Worm (Caenorhabditis elegans) whole organism, young adult: ENCODE results near the gene rfk-1.

ENCODE experiments used
- B0336.3 ChIP-seq: fragments of 200-800 bp; sonication (Bioruptor generic); IDR thresholded peaks from 2 replicates; pipeline ENCODE4 v1.3.6; 2022; ENCODE audit warnings: missing genetic modification characterization, missing compliant biosample characterization
- C06A6.2 ChIP-seq: fragments of 200-800 bp; sonication (Bioruptor generic); conservative IDR thresholded peaks from 2 replicates; pipeline ENCODE4 v1.3.6; 2022; ENCODE audit warnings: missing genetic modification characterization, missing compliant biosample characterization
- F55B11.4 ChIP-seq: sonication (generic microtip); optimal IDR thresholded peaks from 2 replicates; lab custom pipeline; 2016; ENCODE audit warnings: missing compliant biosample characterization, missing genetic modification characterization, borderline replicate concordance; ENCODE audit not compliant: insufficient read depth
- K11D2.4 ChIP-seq: fragments of 200-800 bp; sonication (Bioruptor generic); IDR thresholded peaks from 2 replicates; pipeline ENCODE4 v1.3.6; 2022; ENCODE audit warnings: missing genetic modification reagents, missing genetic modification characterization, missing compliant biosample characterization
- T07F8.4 ChIP-seq: sonication (generic microtip); optimal IDR thresholded peaks from 2 replicates; lab custom pipeline; 2016; ENCODE audit warnings: mild to moderate bottlenecking, missing genetic modification characterization, moderate library complexity, missing compliant biosample characterization
- Y53F4B.3 ChIP-seq: fragments of 200-800 bp; sonication (Bioruptor generic); IDR thresholded peaks from 2 replicates; pipeline ENCODE4 v1.3.6; 2022; ENCODE audit warnings: missing genetic modification reagents, missing genetic modification characterization, missing compliant biosample characterization
- Y79H2A.3 ChIP-seq: fragments of 200-800 bp; sonication (Bioruptor generic); conservative IDR thresholded peaks from 2 replicates; pipeline ENCODE4 v1.3.6; 2022; ENCODE audit warnings: missing genetic modification reagents, missing genetic modification characterization, missing compliant biosample characterization
- Y95B8A.8 ChIP-seq: fragments of 200-800 bp; sonication (Bioruptor generic); IDR thresholded peaks from 2 replicates; pipeline ENCODE4 v1.3.6; 2022; ENCODE audit warnings: missing genetic modification reagents, missing genetic modification characterization, missing compliant biosample characterization
- ama-1 ChIP-seq, 3 experiments: fragments of 150-350 bp in 1 of 3; sonication (generic microtip) in 2 of 3; optimal IDR thresholded peaks; 2 replicates each; lab custom pipeline; 2014 to 2018; ENCODE audit warnings: missing biosample characterization in 2 of 3, missing genetic modification characterization in 2 of 3, missing genetic modification reagents in 2 of 3
- aptf-3 ChIP-seq: fragments of 200-800 bp; sonication (Bioruptor generic); IDR thresholded peaks from 2 replicates; pipeline ENCODE4 v1.3.6; 2022; ENCODE audit warnings: missing genetic modification characterization, missing compliant biosample characterization
- athp-1 ChIP-seq: sonication (generic microtip); optimal IDR thresholded peaks from 2 replicates; lab custom pipeline; 2017; ENCODE audit warnings: mild to moderate bottlenecking, missing genetic modification characterization, missing compliant biosample characterization
- attf-3 ChIP-seq: fragments of 200-800 bp; sonication (Bioruptor generic); conservative IDR thresholded peaks from 2 replicates; pipeline ENCODE4 v1.3.6; 2022; ENCODE audit warnings: missing genetic modification reagents, missing genetic modification characterization, missing compliant biosample characterization
- attf-5 ChIP-seq: fragments of 200-800 bp; sonication (Bioruptor generic); optimal IDR thresholded peaks from 2 replicates; lab custom pipeline; 2018; ENCODE audit warnings: mild to moderate bottlenecking, missing genetic modification characterization, missing compliant biosample characterization
- attf-6 ChIP-seq: fragments of 200-800 bp; sonication (Bioruptor generic); IDR thresholded peaks from 2 replicates; pipeline ENCODE4 v1.3.6; 2022; ENCODE audit warnings: missing genetic modification reagents, missing genetic modification characterization, missing compliant biosample characterization
- bed-2 ChIP-seq: fragments of 200-800 bp; sonication (Bioruptor generic); IDR thresholded peaks from 2 replicates; pipeline ENCODE4 v1.3.6; 2022; ENCODE audit warnings: missing genetic modification reagents, missing genetic modification characterization, missing compliant biosample characterization
- ceh-27 ChIP-seq: fragments of 200-800 bp; sonication (Bioruptor generic); optimal IDR thresholded peaks from 2 replicates; lab custom pipeline; 2018; ENCODE audit warnings: mild to moderate bottlenecking, missing genetic modification characterization, moderate library complexity, missing compliant biosample characterization
- chd-7 ChIP-seq: sonication (generic microtip); optimal IDR thresholded peaks from 2 replicates; lab custom pipeline; 2016; ENCODE audit warnings: mild to moderate bottlenecking, missing genetic modification characterization, moderate library complexity, missing compliant biosample characterization
- die-1 ChIP-seq: sonication (generic microtip); optimal IDR thresholded peaks from 2 replicates; lab custom pipeline; 2016; ENCODE audit warnings: missing genotype, mild to moderate bottlenecking, missing genetic modification characterization, missing compliant biosample characterization
- dox-1 ChIP-seq: fragments of 200-800 bp; sonication (Bioruptor generic); IDR thresholded peaks from 2 replicates; pipeline ENCODE4 v1.3.6; 2022; ENCODE audit warnings: missing genetic modification reagents, missing genetic modification characterization, missing compliant biosample characterization
- egrh-3 ChIP-seq: fragments of 200-800 bp; sonication (Bioruptor generic); IDR thresholded peaks from 2 replicates; pipeline ENCODE4 v1.3.6; 2022; ENCODE audit warnings: missing genetic modification reagents, missing genetic modification characterization, missing compliant biosample characterization
- ekl-4 ChIP-seq: fragments of 200-800 bp; sonication (Bioruptor generic); IDR thresholded peaks from 2 replicates; pipeline ENCODE4 v1.3.6; 2022; ENCODE audit warnings: missing genetic modification reagents, missing genetic modification characterization, missing compliant biosample characterization
- ets-4 ChIP-seq: fragments of 200-800 bp; sonication (Bioruptor generic); optimal IDR thresholded peaks from 2 replicates; lab custom pipeline; 2018; ENCODE audit warnings: mild to moderate bottlenecking, missing genetic modification characterization, missing compliant biosample characterization
- gei-17 ChIP-seq: fragments of 200-800 bp; sonication (Bioruptor generic); optimal IDR thresholded peaks from 2 replicates; lab custom pipeline; 2018; ENCODE audit warnings: mild to moderate bottlenecking, missing genetic modification characterization, missing compliant biosample characterization
- hlh-26 ChIP-seq: fragments of 200-800 bp; sonication (Bioruptor generic); conservative IDR thresholded peaks from 2 replicates; pipeline ENCODE4 v1.3.6; 2022; ENCODE audit warnings: missing genetic modification reagents, missing genetic modification characterization, missing compliant biosample characterization
- hsf-1 ChIP-seq: fragments of 200-800 bp; sonication (Bioruptor generic); IDR thresholded peaks from 2 replicates; pipeline ENCODE4 v1.3.6; 2022; ENCODE audit warnings: missing genetic modification reagents, missing genetic modification characterization, missing compliant biosample characterization
- lin-35 ChIP-seq, 3 experiments: fragments of 150-350 bp in 2 of 3; sonication (generic microtip) in 1 of 3; optimal IDR thresholded peaks; 2 replicates each; lab custom pipeline; 2014 to 2018; ENCODE audit warnings: missing biosample characterization in 3 of 3, missing genetic modification characterization in 3 of 3, missing genetic modification reagents in 3 of 3
- lir-1 ChIP-seq: fragments of 200-800 bp; sonication (Bioruptor generic); conservative IDR thresholded peaks from 2 replicates; pipeline ENCODE4 v1.3.6; 2022; ENCODE audit warnings: missing genetic modification reagents, missing genetic modification characterization, missing compliant biosample characterization
- lsl-1 ChIP-seq: fragments of 200-800 bp; sonication (Bioruptor generic); optimal IDR thresholded peaks from 2 replicates; lab custom pipeline; 2018; ENCODE audit warnings: mild to moderate bottlenecking, missing genetic modification characterization, moderate library complexity, missing compliant biosample characterization
- lsy-27 ChIP-seq: sonication (generic microtip); optimal IDR thresholded peaks from 2 replicates; lab custom pipeline; 2017; ENCODE audit warnings: missing genetic modification characterization, mild to moderate bottlenecking, missing compliant biosample characterization, antibody characterized with exemption, missing genotype, borderline replicate concordance; ENCODE audit not compliant: insufficient read depth
- madf-6 ChIP-seq: fragments of 200-800 bp; sonication (Bioruptor generic); IDR thresholded peaks from 2 replicates; pipeline ENCODE4 v1.3.6; 2022; ENCODE audit warnings: missing genetic modification reagents, missing genetic modification characterization, missing compliant biosample characterization
- madf-8 ChIP-seq: fragments of 200-800 bp; sonication (Bioruptor generic); conservative IDR thresholded peaks from 2 replicates; pipeline ENCODE4 v1.3.6; 2022; ENCODE audit warnings: missing genetic modification reagents, missing genetic modification characterization, missing compliant biosample characterization
- nhr-179 ChIP-seq: sonication (generic microtip); optimal IDR thresholded peaks from 2 replicates; lab custom pipeline; 2016; ENCODE audit warnings: mild to moderate bottlenecking, missing genetic modification characterization, missing compliant biosample characterization
- nhr-90 ChIP-seq: sonication (generic microtip); optimal IDR thresholded peaks from 2 replicates; lab custom pipeline; 2016; ENCODE audit warnings: missing genotype, mild to moderate bottlenecking, missing genetic modification characterization, missing compliant biosample characterization
- repo-1 ChIP-seq: sonication (generic microtip); optimal IDR thresholded peaks from 2 replicates; lab custom pipeline; 2017; ENCODE audit warnings: mild to moderate bottlenecking, missing genetic modification characterization, missing compliant biosample characterization
- snpc-4 ChIP-seq, 5 experiments: fragments of 150-350 bp in 1 of 5; sonication (generic microtip) in 4 of 5; optimal IDR thresholded peaks; 2 replicates each; lab custom pipeline; 2014 to 2018; ENCODE audit warnings: missing genetic modification characterization in 5 of 5, missing biosample characterization in 3 of 5, antibody characterized with exemption in 2 of 5, mild to moderate bottlenecking in 2 of 5, missing compliant biosample characterization in 2 of 5, missing genotype in 2 of 5, moderate library complexity in 2 of 5, missing genetic modification reagents in 1 of 5
- somi-1 ChIP-seq: fragments of 200-800 bp; sonication (Bioruptor generic); optimal IDR thresholded peaks from 2 replicates; lab custom pipeline; 2018; ENCODE audit warnings: mild to moderate bottlenecking, missing genetic modification characterization, missing compliant biosample characterization
- tbp1 ChIP-seq: fragments of 200-800 bp; sonication (Bioruptor generic); optimal IDR thresholded peaks from 2 replicates; lab custom pipeline; 2018; ENCODE audit warnings: mild to moderate bottlenecking, missing genetic modification characterization, missing compliant biosample characterization
- zfh-2 ChIP-seq: fragments of 200-800 bp; sonication (Bioruptor generic); conservative IDR thresholded peaks from 2 replicates; pipeline ENCODE4 v1.3.6; 2022; ENCODE audit warnings: missing genetic modification reagents, missing genetic modification characterization, missing compliant biosample characterization
- ztf-18 ChIP-seq: sonication (generic microtip); optimal IDR thresholded peaks from 2 replicates; lab custom pipeline; 2016; ENCODE audit warnings: missing genotype, mild to moderate bottlenecking, missing genetic modification characterization, missing compliant biosample characterization
- ztf-28 ChIP-seq: fragments of 200-800 bp; sonication (Bioruptor generic); IDR thresholded peaks from 2 replicates; pipeline ENCODE4 v1.3.6; 2022; ENCODE audit warnings: missing genetic modification reagents, missing genetic modification characterization, missing compliant biosample characterization

The rfk-1 gene

DNA sequence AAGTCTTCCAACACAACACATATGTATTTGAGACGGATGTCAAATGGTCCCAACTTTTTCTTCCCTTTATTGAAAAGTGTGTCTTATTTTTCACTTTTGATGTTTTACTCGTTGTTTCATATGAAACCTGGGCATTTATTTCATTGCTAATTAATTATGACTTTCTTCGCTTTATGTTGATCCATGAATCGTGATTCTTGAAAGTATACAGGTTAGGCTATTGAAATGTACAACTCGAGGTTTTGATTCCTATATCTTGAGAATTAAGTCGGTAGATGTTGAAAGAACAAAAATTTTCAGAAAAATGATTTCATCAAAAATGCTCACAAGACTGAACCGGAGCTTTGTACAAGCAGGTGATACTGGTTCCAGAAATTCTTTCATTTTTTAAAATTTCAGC lies 22.2 kb downstream of the rfk-1 start, which contains the start of gene nfu-1:
Gene nfu-1, plus strand, starts transcription at position 301 of the 400 bp plus-strand sequence.
- no peak for TF ChIP-seq C06A6.2 (GFP tag; lab: Robert Waterston, UW)
- no peak for TF ChIP-seq egrh-3
- no peak for TF ChIP-seq F55B11.4 (tag; lab: Kevin White, UChicago)
- TF ChIP-seq Y79H2A.3 (GFP tag; lab: Robert Waterston, UW), result no peak
- TF ChIP-seq tbp1 (GFP tag; lab: Kevin White, UChicago), result no peak
- no peak for TF ChIP-seq Y95B8A.8 (GFP tag; lab: Robert Waterston, UW)
- TF ChIP-seq chd-7 (tag; lab: Kevin White, UChicago), result no peak
- TF ChIP-seq bed-2 (GFP tag; lab: Robert Waterston, UW), result no peak
- TF ChIP-seq hsf-1 (GFP tag; lab: Robert Waterston, UW), result 0 out of 2 replicates have a peak, but pooled peaks have one; percentile 11
- no peak for TF ChIP-seq attf-3
- no peak for TF ChIP-seq nhr-90 (tag; lab: Kevin White, UChicago)
- TF ChIP-seq attf-5 (GFP tag; lab: Kevin White, UChicago), result no peak
- no peak for TF ChIP-seq T07F8.4 (tag; lab: Kevin White, UChicago)
- no peak for TF ChIP-seq athp-1 (tag; lab: Kevin White, UChicago)
- TF ChIP-seq K11D2.4 (GFP tag; lab: Robert Waterston, UW), result no peak
- no peak for TF ChIP-seq somi-1 (GFP tag; lab: Kevin White, UChicago)
- no peak for TF ChIP-seq ets-4 (GFP tag; lab: Kevin White, UChicago)
- peak; percentile 29; the same call in 1 of the 2 replicates for TF ChIP-seq B0336.3 (GFP tag; lab: Robert Waterston, UW)
- no peak for TF ChIP-seq ceh-27
- no peak for TF ChIP-seq aptf-3
- TF ChIP-seq lin-35 (GFP tag; optimal IDR thresholded peaks at IDR 0.05; lab: Kevin White, UChicago), result no peak
- TF ChIP-seq snpc-4 (GFP tag; optimal IDR thresholded peaks at IDR 0.05; lab: Kevin White, UChicago), result no peak
- no peak for TF ChIP-seq snpc-4 (tag; optimal IDR thresholded peaks at IDR 0.05; lab: Kevin White, UChicago)
- no peak for TF ChIP-seq ama-1 (optimal IDR thresholded peaks at IDR 0.05; lab: Kevin White, UChicago)
- peak in 1 of 2 experiments; percentile 41 for TF ChIP-seq ama-1 (GFP tag; optimal IDR thresholded peaks at IDR 0.05; lab: Kevin White, UChicago)
- no peak for TF ChIP-seq dox-1 (GFP tag; lab: Robert Waterston, UW)
- TF ChIP-seq lsl-1 (GFP tag; lab: Kevin White, UChicago), result no peak
- TF ChIP-seq madf-8 (GFP tag; lab: Robert Waterston, UW), result no peak
- no peak for TF ChIP-seq zfh-2 (GFP tag; lab: Robert Waterston, UW)
- no peak for TF ChIP-seq gei-17 (GFP tag; lab: Kevin White, UChicago)
- TF ChIP-seq ekl-4 (GFP tag; lab: Robert Waterston, UW), result peak; percentile 45
- peak; percentile 41; the same call in 1 of the 2 replicates for TF ChIP-seq madf-6
- TF ChIP-seq repo-1 (tag; lab: Kevin White, UChicago), result no peak
- no peak for TF ChIP-seq attf-6
- no peak for TF ChIP-seq ztf-28 (GFP tag; lab: Robert Waterston, UW)
- TF ChIP-seq nhr-179 (tag; lab: Kevin White, UChicago), result no peak
- TF ChIP-seq lir-1 (GFP tag; lab: Robert Waterston, UW), result no peak
- no peak for TF ChIP-seq lsy-27
- TF ChIP-seq Y53F4B.3 (GFP tag; lab: Robert Waterston, UW), result no peak
- TF ChIP-seq die-1 (tag; lab: Kevin White, UChicago), result no peak
- TF ChIP-seq hlh-26 (GFP tag; lab: Robert Waterston, UW), result no peak
- TF ChIP-seq ztf-18 (tag; lab: Kevin White, UChicago), result no peak
